Worm (Caenorhabditis elegans) whole organism, L1 larva: ENCODE measurements around the gene T12A7.2.

ENCODE experiments used
- ces-1 ChIP-seq: fragments of 150-350 bp; optimal IDR thresholded peaks from 2 replicates; lab custom pipeline; 2014; ENCODE audit warnings: missing biosample characterization, missing genetic modification reagents, missing genetic modification characterization
- efl-1 ChIP-seq, 4 experiments: fragments of 150-350 bp; optimal IDR thresholded peaks in 3 of 4; peaks in 1 of 4; 1 replicate in 1 of 4; 2 replicates in 3 of 4; lab custom pipeline; 2014; ENCODE audit warnings: missing biosample characterization in 2 of 4, missing genetic modification characterization in 2 of 4, missing genetic modification reagents in 2 of 4
- elt-2 ChIP-seq: sonication (generic microtip); optimal IDR thresholded peaks from 2 replicates; lab custom pipeline; 2016; ENCODE audit warnings: missing genetic modification characterization, mild to moderate bottlenecking, inconsistent platforms, missing compliant biosample characterization, missing genetic modification reagents
- lin-13 ChIP-seq: fragments of 150-350 bp; optimal IDR thresholded peaks from 2 replicates; lab custom pipeline; 2014; ENCODE audit warnings: missing biosample characterization, missing genetic modification reagents, missing genetic modification characterization
- mdl-1 ChIP-seq, 2 experiments: fragments of 150-350 bp; optimal IDR thresholded peaks; 2 replicates each; lab custom pipeline; 2014 to 2017; ENCODE audit warnings: missing biosample characterization in 2 of 2, missing genetic modification characterization in 2 of 2, inconsistent platforms in 1 of 2
- nhr-11 ChIP-seq: fragments of 150-350 bp; optimal IDR thresholded peaks from 2 replicates; lab custom pipeline; 2014; ENCODE audit warnings: missing biosample characterization, missing genetic modification characterization
- nhr-12 ChIP-seq: sonication (generic microtip); optimal IDR thresholded peaks from 2 replicates; lab custom pipeline; 2017; ENCODE audit warnings: missing biosample characterization, missing genetic modification characterization
- nhr-77 ChIP-seq: fragments of 150-350 bp; optimal IDR thresholded peaks from 2 replicates; lab custom pipeline; 2014; ENCODE audit warnings: missing biosample characterization, missing genetic modification characterization
- nhr-90 ChIP-seq: sonication (generic microtip); optimal IDR thresholded peaks from 2 replicates; lab custom pipeline; 2016; ENCODE audit warnings: mild to moderate bottlenecking, missing genetic modification characterization, missing compliant biosample characterization; ENCODE audit not compliant: poor library complexity
- rnt-1 ChIP-seq: sonication (generic microtip); optimal IDR thresholded peaks from 2 replicates; lab custom pipeline; 2016; ENCODE audit warnings: mild to moderate bottlenecking, missing genetic modification characterization, moderate library complexity, missing compliant biosample characterization
- snpc-4 ChIP-seq: fragments of 150-350 bp; optimal IDR thresholded peaks from 2 replicates; lab custom pipeline; 2014; ENCODE audit warnings: missing biosample characterization, missing genetic modification characterization
- sptf-1 ChIP-seq: fragments of 150-350 bp; optimal IDR thresholded peaks from 2 replicates; lab custom pipeline; 2014; ENCODE audit warnings: missing biosample characterization, missing genetic modification characterization
- unc-98 ChIP-seq: fragments of 200-800 bp; sonication (Bioruptor generic); IDR thresholded peaks from 2 replicates; pipeline ENCODE4 v1.3.6; 2022; ENCODE audit warnings: missing genetic modification characterization, missing compliant biosample characterization

- TF ChIP-seq nhr-90 (tag; lab: Kevin White, UChicago) (no peak), elt-2 (tag; lab: Kevin White, UChicago) (no peak), ces-1 (GFP tag; lab: Kevin White, UChicago) (no peak), unc-98 (GFP tag; lab: Robert Waterston, UW) (no peak), nhr-11 (tag; lab: Kevin White, UChicago) (no peak), sptf-1 (tag; lab: Kevin White, UChicago) (no peak), lin-13 (GFP tag; lab: Kevin White, UChicago) (no peak), nhr-77 (tag; lab: Kevin White, UChicago) (no peak), efl-1 (optimal IDR thresholded peaks at IDR 0.05; lab: Kevin White, UChicago) (no peak), efl-1 (GFP tag; optimal IDR thresholded peaks at IDR 0.05 in 1 of 2; lab: Kevin White, UChicago) (no peak), mdl-1 (tag; optimal IDR thresholded peaks at IDR 0.05; lab: Kevin White, UChicago) (no peak), nhr-12 (no peak), snpc-4 (no peak), rnt-1 (tag; lab: Kevin White, UChicago) (no peak)
Measured at ce11 chrIV:11792495-11792894, 31.6 kb upstream of the T12A7.2 start, which contains the start of gene H01G02.3.
